Worm (Caenorhabditis elegans) whole organism, late embryonic: ENCODE data around the gene unc-31.

Experiments used
- C08G9.2 ChIP-seq: sonication (generic microtip); optimal IDR thresholded peaks from 2 replicates; lab custom pipeline; 2016; ENCODE audit warnings: mild to moderate bottlenecking, missing genetic modification characterization, moderate library complexity, missing compliant biosample characterization
- K09A11.1 ChIP-seq: sonication (generic microtip); optimal IDR thresholded peaks from 2 replicates; lab custom pipeline; 2017; ENCODE audit warnings: antibody characterized with exemption, mild to moderate bottlenecking, missing genetic modification characterization, missing compliant biosample characterization; ENCODE audit not compliant: insufficient read depth
- ama-1 ChIP-seq: fragments of 150-350 bp; optimal IDR thresholded peaks from 2 replicates; lab custom pipeline; 2014
- ceh-18 ChIP-seq: sonication (generic microtip); optimal IDR thresholded peaks from 2 replicates; lab custom pipeline; 2016; ENCODE audit warnings: missing genetic modification characterization, missing compliant biosample characterization
- elt-2 ChIP-seq: sonication (generic microtip); optimal IDR thresholded peaks from 2 replicates; lab custom pipeline; 2016; ENCODE audit warnings: missing genetic modification reagents, missing genetic modification characterization, missing compliant biosample characterization
- elt-4 ChIP-seq: sonication (generic microtip); optimal IDR thresholded peaks from 2 replicates; lab custom pipeline; 2016; ENCODE audit warnings: missing genetic modification characterization, missing compliant biosample characterization
- fkh-6 ChIP-seq: sonication (generic microtip); optimal IDR thresholded peaks from 2 replicates; lab custom pipeline; 2016; ENCODE audit warnings: missing genetic modification characterization, missing compliant biosample characterization
- gmeb-2 ChIP-seq: sonication (generic microtip); optimal IDR thresholded peaks from 2 replicates; lab custom pipeline; 2016; ENCODE audit warnings: missing genetic modification characterization, inconsistent platforms, missing compliant biosample characterization
- hlh-13 ChIP-seq: fragments of 200-800 bp; sonication (Bioruptor generic); optimal IDR thresholded peaks from 2 replicates; lab custom pipeline; 2018; ENCODE audit warnings: mild to moderate bottlenecking, missing genetic modification characterization, missing compliant biosample characterization
- lim-6 ChIP-seq: sonication (generic microtip); optimal IDR thresholded peaks from 2 replicates; lab custom pipeline; 2016; ENCODE audit warnings: missing genetic modification characterization, missing compliant biosample characterization
- pqm-1 ChIP-seq: sonication (generic microtip); optimal IDR thresholded peaks from 2 replicates; lab custom pipeline; 2016; ENCODE audit warnings: missing genetic modification characterization, missing compliant biosample characterization
- tbx-2 ChIP-seq: sonication (generic microtip); optimal IDR thresholded peaks from 2 replicates; lab custom pipeline; 2016; ENCODE audit warnings: missing genetic modification characterization, missing compliant biosample characterization
- ztf-16 ChIP-seq: sonication (generic microtip); optimal IDR thresholded peaks from 2 replicates; lab custom pipeline; 2017; ENCODE audit warnings: missing genetic modification characterization, missing compliant biosample characterization

ce11 chrIV:12817539-12817938, 43.9 kb downstream of the unc-31 start:
- TF ChIP-seq lim-6 (no peak), ztf-16 (tag; lab: Kevin White, UChicago) (no peak), pqm-1 (tag; lab: Kevin White, UChicago) (no peak), elt-2 (no peak), ama-1 (lab: Kevin White, UChicago) (no peak), elt-4 (tag; lab: Kevin White, UChicago) (no peak), tbx-2 (tag; lab: Kevin White, UChicago) (no peak), C08G9.2 (tag; lab: Kevin White, UChicago) (no peak), fkh-6 (tag; lab: Kevin White, UChicago) (no peak), hlh-13 (no peak), gmeb-2 (tag; lab: Kevin White, UChicago) (no peak), ceh-18 (no peak), K09A11.1 (tag; lab: Kevin White, UChicago) (no peak)
